Worm (Caenorhabditis elegans) whole organism, late embryonic: ENCODE results near the gene K06A9.2.

ENCODE experiments used
- C08G9.2 ChIP-seq: sonication (generic microtip); optimal IDR thresholded peaks from 2 replicates; lab custom pipeline; 2016; ENCODE audit warnings: mild to moderate bottlenecking, missing genetic modification characterization, moderate library complexity, missing compliant biosample characterization
- C38D4.7 ChIP-seq: fragments of 200-800 bp; sonication (Bioruptor generic); optimal IDR thresholded peaks from 2 replicates; lab custom pipeline; 2018; ENCODE audit warnings: mild to moderate bottlenecking, missing genetic modification characterization, moderate library complexity, missing compliant biosample characterization
- F13H6.1 ChIP-seq: sonication (generic microtip); optimal IDR thresholded peaks from 2 replicates; lab custom pipeline; 2016; ENCODE audit warnings: missing genetic modification characterization, missing compliant biosample characterization
- K02D7.2 ChIP-seq: sonication (generic microtip); optimal IDR thresholded peaks from 2 replicates; lab custom pipeline; 2017; ENCODE audit warnings: mild to moderate bottlenecking, missing genetic modification characterization, missing compliant biosample characterization
- K09A11.1 ChIP-seq: sonication (generic microtip); optimal IDR thresholded peaks from 2 replicates; lab custom pipeline; 2017; ENCODE audit warnings: antibody characterized with exemption, mild to moderate bottlenecking, missing genetic modification characterization, missing compliant biosample characterization; ENCODE audit not compliant: insufficient read depth
- Y22D7AL.16 ChIP-seq: sonication (generic microtip); optimal IDR thresholded peaks from 2 replicates; lab custom pipeline; 2016; ENCODE audit warnings: missing genetic modification characterization, missing compliant biosample characterization
- ahr-1 ChIP-seq: sonication (generic microtip); optimal IDR thresholded peaks from 2 replicates; lab custom pipeline; 2016; ENCODE audit warnings: missing genetic modification characterization, missing compliant biosample characterization
- ama-1 ChIP-seq: fragments of 150-350 bp; optimal IDR thresholded peaks from 2 replicates; lab custom pipeline; 2014
- ceh-14 ChIP-seq: sonication (generic microtip); optimal IDR thresholded peaks from 2 replicates; lab custom pipeline; 2016; ENCODE audit warnings: missing genotype, missing genetic modification characterization, missing compliant biosample characterization
- ceh-18 ChIP-seq: sonication (generic microtip); optimal IDR thresholded peaks from 2 replicates; lab custom pipeline; 2016; ENCODE audit warnings: missing genetic modification characterization, missing compliant biosample characterization
- ceh-19 ChIP-seq: fragments of 200-800 bp; sonication (Bioruptor generic); optimal IDR thresholded peaks from 2 replicates; lab custom pipeline; 2018; ENCODE audit warnings: mild to moderate bottlenecking, missing genetic modification characterization, missing compliant biosample characterization
- ceh-2 ChIP-seq: sonication (generic microtip); optimal IDR thresholded peaks from 2 replicates; lab custom pipeline; 2016; ENCODE audit warnings: missing genotype, missing genetic modification characterization, missing compliant biosample characterization
- ceh-24 ChIP-seq: sonication (generic microtip); optimal IDR thresholded peaks from 2 replicates; lab custom pipeline; 2016; ENCODE audit warnings: mild to moderate bottlenecking, missing genetic modification characterization, missing compliant biosample characterization
- ceh-30 ChIP-seq: fragments of 150-350 bp; optimal IDR thresholded peaks from 2 replicates; lab custom pipeline; 2014; ENCODE audit warnings: missing biosample characterization, missing genetic modification characterization
- ceh-31 ChIP-seq: sonication (generic microtip); optimal IDR thresholded peaks from 2 replicates; lab custom pipeline; 2016; ENCODE audit warnings: missing genetic modification characterization, missing compliant biosample characterization
- che-1 ChIP-seq: sonication (generic microtip); optimal IDR thresholded peaks from 2 replicates; lab custom pipeline; 2016; ENCODE audit warnings: mild to moderate bottlenecking, missing genetic modification characterization, missing compliant biosample characterization
- dmd-4 ChIP-seq: sonication (generic microtip); optimal IDR thresholded peaks from 2 replicates; lab custom pipeline; 2016; ENCODE audit warnings: borderline replicate concordance, missing genetic modification characterization, missing compliant biosample characterization
- dve-1 ChIP-seq: sonication (generic microtip); optimal IDR thresholded peaks from 2 replicates; lab custom pipeline; 2017; ENCODE audit warnings: antibody characterized with exemption, mild to moderate bottlenecking, missing genetic modification characterization, missing compliant biosample characterization
- elt-2 ChIP-seq: sonication (generic microtip); optimal IDR thresholded peaks from 2 replicates; lab custom pipeline; 2016; ENCODE audit warnings: missing genetic modification reagents, missing genetic modification characterization, missing compliant biosample characterization
- ets-4 ChIP-seq: sonication (generic microtip); optimal IDR thresholded peaks from 2 replicates; lab custom pipeline; 2016; ENCODE audit warnings: missing genetic modification characterization, missing compliant biosample characterization
- eyg-1 ChIP-seq: sonication (generic microtip); optimal IDR thresholded peaks from 2 replicates; lab custom pipeline; 2016; ENCODE audit warnings: missing genotype, missing genetic modification characterization, missing compliant biosample characterization
- fkh-10 ChIP-seq: fragments of 150-350 bp; optimal IDR thresholded peaks from 2 replicates; lab custom pipeline; 2014; ENCODE audit warnings: missing biosample characterization, missing genetic modification reagents, missing genetic modification characterization
- hlh-13 ChIP-seq: fragments of 200-800 bp; sonication (Bioruptor generic); optimal IDR thresholded peaks from 2 replicates; lab custom pipeline; 2018; ENCODE audit warnings: mild to moderate bottlenecking, missing genetic modification characterization, missing compliant biosample characterization
- hlh-15 ChIP-seq: sonication (generic microtip); optimal IDR thresholded peaks from 2 replicates; lab custom pipeline; 2016; ENCODE audit warnings: missing genetic modification characterization, missing compliant biosample characterization
- hlh-30 ChIP-seq: sonication (generic microtip); optimal IDR thresholded peaks from 2 replicates; lab custom pipeline; 2017; ENCODE audit warnings: antibody characterized with exemption, missing genetic modification characterization, missing compliant biosample characterization; ENCODE audit not compliant: insufficient read depth
- hlh-6 ChIP-seq: sonication (generic microtip); optimal IDR thresholded peaks from 2 replicates; lab custom pipeline; 2016; ENCODE audit warnings: missing genotype, missing genetic modification characterization, missing compliant biosample characterization
- madf-2 ChIP-seq: sonication (generic microtip); optimal IDR thresholded peaks from 2 replicates; lab custom pipeline; 2017; ENCODE audit warnings: missing genetic modification characterization, missing compliant biosample characterization
- mec-3 ChIP-seq: sonication (generic microtip); optimal IDR thresholded peaks from 2 replicates; lab custom pipeline; 2016; ENCODE audit warnings: borderline replicate concordance, missing genetic modification characterization, missing compliant biosample characterization
- nfya-1 ChIP-seq: sonication (generic microtip); optimal IDR thresholded peaks from 2 replicates; lab custom pipeline; 2017; ENCODE audit warnings: missing genetic modification characterization, mild to moderate bottlenecking, missing compliant biosample characterization, antibody characterized with exemption, moderate library complexity
- nhr-11 ChIP-seq: fragments of 150-350 bp; optimal IDR thresholded peaks from 2 replicates; lab custom pipeline; 2014; ENCODE audit warnings: missing biosample characterization, missing genetic modification characterization
- npax-4 ChIP-seq: sonication (generic microtip); optimal IDR thresholded peaks from 2 replicates; lab custom pipeline; 2016; ENCODE audit warnings: missing genetic modification characterization, missing compliant biosample characterization
- odd-2 ChIP-seq: sonication (generic microtip); optimal IDR thresholded peaks from 2 replicates; lab custom pipeline; 2017; ENCODE audit warnings: antibody characterized with exemption, mild to moderate bottlenecking, missing genetic modification characterization, missing compliant biosample characterization
- pat-9 ChIP-seq: fragments of 200-800 bp; sonication (Bioruptor generic); optimal IDR thresholded peaks from 2 replicates; lab custom pipeline; 2018; ENCODE audit warnings: mild to moderate bottlenecking, missing genetic modification characterization, moderate library complexity, missing compliant biosample characterization
- pha-2 ChIP-seq: sonication (generic microtip); optimal IDR thresholded peaks from 2 replicates; lab custom pipeline; 2017; ENCODE audit warnings: mild to moderate bottlenecking, missing genetic modification characterization, missing compliant biosample characterization
- pha-4 ChIP-seq: fragments of 150-350 bp; optimal IDR thresholded peaks from 2 replicates; lab custom pipeline; 2018; ENCODE audit warnings: missing biosample characterization, missing genetic modification reagents, missing genetic modification characterization
- pqm-1 ChIP-seq: sonication (generic microtip); optimal IDR thresholded peaks from 2 replicates; lab custom pipeline; 2016; ENCODE audit warnings: missing genetic modification characterization, missing compliant biosample characterization
- ref-2 ChIP-seq: sonication (generic microtip); optimal IDR thresholded peaks from 2 replicates; lab custom pipeline; 2016; ENCODE audit warnings: missing genetic modification characterization, missing compliant biosample characterization
- rnt-1 ChIP-seq: sonication (generic microtip); optimal IDR thresholded peaks from 2 replicates; lab custom pipeline; 2016; ENCODE audit warnings: missing genetic modification characterization, missing compliant biosample characterization
- sox-2 ChIP-seq: fragments of 200-800 bp; sonication (Bioruptor generic); IDR thresholded peaks from 2 replicates; pipeline ENCODE4 v1.3.6; 2022; ENCODE audit warnings: missing genetic modification reagents, missing genetic modification characterization, missing compliant biosample characterization
- sox-4 ChIP-seq: sonication (generic microtip); optimal IDR thresholded peaks from 2 replicates; lab custom pipeline; 2017; ENCODE audit warnings: mild to moderate bottlenecking, missing genetic modification characterization, inconsistent platforms, missing compliant biosample characterization
- syd-9 ChIP-seq: sonication (generic microtip); optimal IDR thresholded peaks from 2 replicates; lab custom pipeline; 2016; ENCODE audit warnings: mild to moderate bottlenecking, missing genetic modification characterization, moderate library complexity, missing compliant biosample characterization
- tbx-2 ChIP-seq: sonication (generic microtip); optimal IDR thresholded peaks from 2 replicates; lab custom pipeline; 2016; ENCODE audit warnings: missing genetic modification characterization, missing compliant biosample characterization
- tbx-7 ChIP-seq: sonication (generic microtip); optimal IDR thresholded peaks from 2 replicates; lab custom pipeline; 2016; ENCODE audit warnings: missing genotype, missing genetic modification characterization, missing compliant biosample characterization
- ttx-3 ChIP-seq: sonication (generic microtip); optimal IDR thresholded peaks from 2 replicates; lab custom pipeline; 2016; ENCODE audit warnings: missing genetic modification reagents, missing genetic modification characterization, missing compliant biosample characterization
- unc-42 ChIP-seq: sonication (generic microtip); optimal IDR thresholded peaks from 2 replicates; lab custom pipeline; 2016; ENCODE audit warnings: missing genotype, missing genetic modification characterization, missing compliant biosample characterization
- unc-55 ChIP-seq: sonication (generic microtip); optimal IDR thresholded peaks from 2 replicates; lab custom pipeline; 2017; ENCODE audit warnings: missing biosample characterization, missing genetic modification reagents, missing genetic modification characterization
- unc-86 ChIP-seq: sonication (generic microtip); optimal IDR thresholded peaks from 2 replicates; lab custom pipeline; 2016; ENCODE audit warnings: missing genetic modification characterization, missing compliant biosample characterization
- zip-5 ChIP-seq: sonication (generic microtip); optimal IDR thresholded peaks from 2 replicates; lab custom pipeline; 2016; ENCODE audit warnings: missing genetic modification characterization, missing compliant biosample characterization

The K06A9.2 gene

DNA sequence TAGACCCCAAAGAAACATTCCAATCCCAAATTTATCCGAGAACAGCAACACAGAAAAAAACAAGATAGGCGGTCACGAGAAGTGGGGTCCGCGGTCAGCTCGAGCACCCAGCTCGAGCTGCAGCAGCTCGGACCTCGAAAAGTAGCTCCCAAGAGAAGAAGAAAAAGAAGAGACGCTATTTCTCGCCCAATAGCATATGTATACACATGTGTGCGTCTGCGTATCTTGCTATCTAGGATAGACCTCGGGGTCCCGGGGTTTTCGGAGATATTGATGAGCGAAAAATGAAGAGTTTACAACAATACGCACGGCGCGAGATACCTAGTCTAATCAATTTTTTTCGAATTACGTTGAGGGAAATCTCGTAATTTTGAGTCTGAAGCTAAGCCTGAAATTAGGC lies 14.1 kb upstream of the K06A9.2 start:
- TF ChIP-seq nfya-1 (tag; lab: Kevin White, UChicago) = peak; percentile 30
- TF ChIP-seq ceh-18 (tag; lab: Kevin White, UChicago) = peak; percentile 52
- TF ChIP-seq ceh-2 (tag; lab: Kevin White, UChicago) = no peak
- TF ChIP-seq hlh-30 (tag; lab: Kevin White, UChicago) = peak; percentile 28
- TF ChIP-seq ceh-19 (GFP tag; lab: Kevin White, UChicago) = no peak
- TF ChIP-seq rnt-1 (tag; lab: Kevin White, UChicago) = peak; percentile 32
- TF ChIP-seq ceh-31 (tag; lab: Kevin White, UChicago) = peak; percentile 29
- TF ChIP-seq fkh-10 = peak; percentile 21

DNA sequence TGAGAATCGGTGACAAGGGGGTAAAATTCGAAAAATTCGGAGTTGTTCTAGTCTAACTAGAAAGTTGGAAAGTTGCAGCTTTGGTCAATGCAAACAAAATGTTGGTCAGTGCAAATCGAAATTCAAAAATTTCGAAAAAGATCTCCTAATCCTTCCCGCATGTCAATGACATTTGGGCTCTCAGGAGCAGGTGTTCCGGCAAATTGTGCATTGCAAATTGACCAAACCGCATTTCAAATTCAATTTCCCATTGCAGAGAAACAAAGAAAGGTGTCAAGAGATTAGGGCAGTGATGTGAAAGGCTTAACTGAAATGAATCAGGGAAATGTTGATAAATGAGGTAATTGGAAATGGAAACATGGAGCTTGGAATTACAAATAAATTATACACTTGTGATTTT lies 12.9 kb upstream of the K06A9.2 start:
- TF ChIP-seq eyg-1 (tag; lab: Kevin White, UChicago) (no peak), ama-1 (lab: Kevin White, UChicago) (no peak), K02D7.2 (tag; lab: Kevin White, UChicago) (no peak), odd-2 (no peak), hlh-30 (tag; lab: Kevin White, UChicago) (no peak)

DNA sequence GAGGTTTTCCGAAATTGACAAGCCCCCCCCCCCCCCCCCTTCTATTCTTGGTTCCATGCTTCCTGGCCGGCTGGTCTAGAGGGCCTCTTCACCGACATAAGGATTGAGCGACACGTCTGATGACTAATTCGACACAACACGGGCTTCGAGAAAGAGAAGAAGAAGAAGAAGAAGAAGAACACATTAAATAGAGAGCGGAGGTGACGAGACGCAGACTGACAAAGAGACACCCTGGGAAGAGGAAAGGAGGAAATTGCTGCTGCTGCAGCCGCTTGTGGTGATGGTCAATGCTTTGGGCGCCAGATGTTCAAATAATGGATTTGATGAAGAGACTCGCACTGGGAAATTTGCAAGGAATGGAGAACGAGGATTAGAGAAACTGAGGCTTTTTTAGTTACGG lies 11.6 kb upstream of the K06A9.2 start:
- TF ChIP-seq zip-5 (tag; lab: Kevin White, UChicago) (no peak), dve-1 (tag; lab: Kevin White, UChicago) (no peak), sox-2 (GFP tag; lab: Robert Waterston, UW) (no peak), che-1 (tag; lab: Kevin White, UChicago) (peak; percentile 19), ceh-2 (tag; lab: Kevin White, UChicago) (no peak), ahr-1 (tag; lab: Kevin White, UChicago) (no peak), C08G9.2 (tag; lab: Kevin White, UChicago) (no peak), syd-9 (no peak), ref-2 (tag; lab: Kevin White, UChicago) (peak; percentile 36), K09A11.1 (tag; lab: Kevin White, UChicago) (no peak), npax-4 (no peak), ceh-18 (tag; lab: Kevin White, UChicago) (peak; percentile 27), ceh-24 (tag; lab: Kevin White, UChicago) (no peak), elt-2 (tag; lab: Kevin White, UChicago) (no peak), ceh-30 (tag; lab: Kevin White, UChicago) (peak; percentile 27), pqm-1 (tag; lab: Kevin White, UChicago) (no peak), pat-9 (no peak), ama-1 (lab: Kevin White, UChicago) (no peak), rnt-1 (tag; lab: Kevin White, UChicago) (peak; percentile 50), ttx-3 (tag; lab: Kevin White, UChicago) (no peak), ceh-19 (GFP tag; lab: Kevin White, UChicago) (no peak), hlh-15 (no peak), unc-55 (GFP tag; lab: Kevin White, UChicago) (peak; percentile 71), pha-4 (tag; lab: Kevin White, UChicago) (no peak), hlh-6 (tag; lab: Kevin White, UChicago) (no peak), tbx-2 (tag; lab: Kevin White, UChicago) (peak; percentile 40), nhr-11 (tag; lab: Kevin White, UChicago) (no peak), dmd-4 (tag; lab: Kevin White, UChicago) (no peak), C38D4.7 (GFP tag; lab: Kevin White, UChicago) (no peak), madf-2 (tag; lab: Kevin White, UChicago) (no peak), mec-3 (tag; lab: Kevin White, UChicago) (no peak), F13H6.1 (tag; lab: Kevin White, UChicago) (no peak), pha-2 (tag; lab: Kevin White, UChicago) (no peak), unc-86 (tag; lab: Kevin White, UChicago) (no peak), sox-4 (no peak), unc-42 (tag; lab: Kevin White, UChicago) (peak; percentile 31), Y22D7AL.16 (peak; percentile 4), hlh-30 (tag; lab: Kevin White, UChicago) (peak; percentile 23), hlh-13 (GFP tag; lab: Kevin White, UChicago) (no peak), ets-4 (no peak), tbx-7 (tag; lab: Kevin White, UChicago) (no peak), ceh-31 (tag; lab: Kevin White, UChicago) (peak; percentile 73), nfya-1 (tag; lab: Kevin White, UChicago) (peak; percentile 61), ceh-14 (tag; lab: Kevin White, UChicago) (no peak)
